Fruit fly (Drosophila melanogaster) whole organism, wandering third instar larva: ENCODE results near the gene sdk.

Source experiments
- Hr78 ChIP-seq: fragments of >200 bp; optimal IDR thresholded peaks from 2 replicates; lab custom pipeline; 2017; ENCODE audit warnings: missing biosample characterization, missing genetic modification characterization
- Vsx2 ChIP-seq: fragments of 200-300, 225-300 bp; sonication (Bioruptor generic); optimal IDR thresholded peaks from 2 replicates; lab custom pipeline; 2018; ENCODE audit warnings: missing biosample characterization, missing genetic modification characterization; ENCODE audit not compliant: partially characterized antibody
- dmrt93B ChIP-seq: fragments of 200-800 bp; sonication (Bioruptor generic); optimal IDR thresholded peaks from 2 replicates; lab custom pipeline; 2018; ENCODE audit warnings: missing biosample characterization, mild to moderate bottlenecking, missing genetic modification characterization
- dsf ChIP-seq: sonication (Bioruptor generic); optimal IDR thresholded peaks from 2 replicates; lab custom pipeline; 2016; ENCODE audit warnings: missing biosample characterization, missing genetic modification characterization, borderline replicate concordance
- ey ChIP-seq: fragments of 200-800 bp; sonication (Bioruptor generic); optimal IDR thresholded peaks from 2 replicates; lab custom pipeline; 2016; ENCODE audit warnings: missing biosample characterization, missing genetic modification characterization
- sage ChIP-seq: fragments of 200-800 bp; sonication (Bioruptor generic); optimal IDR thresholded peaks from 2 replicates; lab custom pipeline; 2016; ENCODE audit warnings: missing biosample characterization, mild to moderate bottlenecking, missing genetic modification characterization

DNA sequence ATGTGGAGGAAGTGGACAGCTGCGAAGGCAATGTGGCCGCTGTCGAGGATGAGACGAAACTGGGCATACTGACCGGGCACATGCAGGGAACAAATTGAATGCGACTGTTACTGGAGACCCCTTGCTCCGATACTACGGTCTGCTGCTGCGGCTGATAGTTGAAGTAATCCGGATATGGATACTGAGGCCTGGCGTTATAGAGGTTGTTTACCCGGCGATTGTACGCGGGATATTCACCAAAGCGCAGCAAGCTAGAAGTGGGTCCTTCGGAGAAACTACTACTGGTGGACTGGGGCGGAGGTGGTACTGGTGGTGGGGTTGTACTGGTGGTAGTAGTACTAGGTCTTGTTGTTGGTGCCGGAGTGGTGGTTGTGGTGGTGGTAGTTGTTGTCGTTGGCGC is 63.4 kb downstream of the sdk start, which contains the start of gene CG5254:
- no peak for TF ChIP-seq sage (GFP tag; lab: Kevin White, UChicago)
- no peak for TF ChIP-seq ey (GFP tag; lab: Kevin White, UChicago)
- no peak for TF ChIP-seq dmrt93B (GFP tag; lab: Kevin White, UChicago)
- no peak for TF ChIP-seq Vsx2
- no peak for TF ChIP-seq Hr78
- no peak for TF ChIP-seq dsf (GFP tag; lab: Kevin White, UChicago)
